Worm (Caenorhabditis elegans) whole organism, late embryonic: ENCODE results near the gene K10B3.1.

Source experiments
- F13H6.1 ChIP-seq: sonication (generic microtip); optimal IDR thresholded peaks from 2 replicates; lab custom pipeline; 2016; ENCODE audit warnings: missing genetic modification characterization, missing compliant biosample characterization
- ceh-19 ChIP-seq: fragments of 200-800 bp; sonication (Bioruptor generic); optimal IDR thresholded peaks from 2 replicates; lab custom pipeline; 2018; ENCODE audit warnings: mild to moderate bottlenecking, missing genetic modification characterization, missing compliant biosample characterization
- ceh-24 ChIP-seq: sonication (generic microtip); optimal IDR thresholded peaks from 2 replicates; lab custom pipeline; 2016; ENCODE audit warnings: mild to moderate bottlenecking, missing genetic modification characterization, missing compliant biosample characterization
- fkh-6 ChIP-seq: sonication (generic microtip); optimal IDR thresholded peaks from 2 replicates; lab custom pipeline; 2016; ENCODE audit warnings: missing genetic modification characterization, missing compliant biosample characterization
- hlh-13 ChIP-seq: fragments of 200-800 bp; sonication (Bioruptor generic); optimal IDR thresholded peaks from 2 replicates; lab custom pipeline; 2018; ENCODE audit warnings: mild to moderate bottlenecking, missing genetic modification characterization, missing compliant biosample characterization
- nhr-11 ChIP-seq: fragments of 150-350 bp; optimal IDR thresholded peaks from 2 replicates; lab custom pipeline; 2014; ENCODE audit warnings: missing biosample characterization, missing genetic modification characterization

DNA sequence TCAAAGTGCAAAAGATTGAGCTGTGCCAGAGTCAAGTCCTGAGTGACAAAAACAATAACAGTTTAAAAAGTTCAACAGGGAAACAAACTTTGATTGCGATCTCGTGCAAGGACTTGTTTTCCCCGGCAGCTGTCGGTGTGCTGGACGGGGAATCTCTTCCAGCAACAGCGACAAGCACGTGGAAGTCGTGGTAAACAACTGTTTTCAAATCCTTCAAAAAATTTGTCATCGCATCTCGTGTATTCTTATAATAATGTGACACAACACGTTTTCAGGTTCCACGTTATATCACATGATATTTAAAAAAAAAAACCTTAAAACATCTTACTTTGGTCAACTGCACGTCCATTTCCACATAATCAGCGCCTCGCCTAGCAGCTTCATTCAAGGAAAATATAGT, 26.7 kb upstream of the K10B3.1 start:
- TF ChIP-seq F13H6.1 (no peak), fkh-6 (tag; lab: Kevin White, UChicago) (no peak), ceh-24 (tag; lab: Kevin White, UChicago) (no peak), hlh-13 (GFP tag; lab: Kevin White, UChicago) (no peak), ceh-19 (GFP tag; lab: Kevin White, UChicago) (no peak), nhr-11 (tag; lab: Kevin White, UChicago) (no peak)
